Worm (Caenorhabditis elegans) whole organism, L4 larva: ENCODE results near the gene T27E9.2.

Source experiments
- D1046.2 ChIP-seq: fragments of 200-800 bp; sonication (Bioruptor generic); IDR thresholded peaks from 2 replicates; pipeline ENCODE4 v1.3.6; 2022; ENCODE audit warnings: missing genetic modification characterization, missing compliant biosample characterization
- F26F4.8 ChIP-seq: fragments of 200-800 bp; sonication (Bioruptor generic); conservative IDR thresholded peaks from 2 replicates; pipeline ENCODE4 v1.3.6; 2022; ENCODE audit warnings: missing genetic modification characterization, missing compliant biosample characterization
- F44E2.7 ChIP-seq: fragments of 200-800 bp; sonication (Bioruptor generic); IDR thresholded peaks from 2 replicates; pipeline ENCODE4 v2.1.2; 2022; ENCODE audit warnings: missing genetic modification characterization, missing compliant biosample characterization
- F49E8.2 ChIP-seq: sonication (generic microtip); optimal IDR thresholded peaks from 2 replicates; lab custom pipeline; 2016; ENCODE audit warnings: missing compliant biosample characterization, mild to moderate bottlenecking, missing genetic modification characterization, borderline replicate concordance
- R02D3.7 ChIP-seq: fragments of 150-350 bp; sonication (generic microtip); optimal IDR thresholded peaks from 3 replicates; lab custom pipeline; 2014; ENCODE audit warnings: missing biosample characterization, missing genetic modification characterization
- T20F7.1 ChIP-seq: fragments of 200-800 bp; sonication (Bioruptor generic); optimal IDR thresholded peaks from 2 replicates; lab custom pipeline; 2018; ENCODE audit warnings: mild to moderate bottlenecking, missing genetic modification characterization, missing compliant biosample characterization
- T26A8.4 ChIP-seq: fragments of 200-800 bp; sonication (Bioruptor generic); IDR thresholded peaks from 2 replicates; pipeline ENCODE4 v1.3.6; 2022; ENCODE audit warnings: missing genetic modification characterization, missing compliant biosample characterization
- Y105C5A.15 ChIP-seq: fragments of 200-800 bp; sonication (Bioruptor generic); IDR thresholded peaks from 2 replicates; pipeline ENCODE4 v1.3.6; 2022; ENCODE audit warnings: missing genetic modification characterization, missing compliant biosample characterization
- Y5F2A.4 ChIP-seq: fragments of 200-800 bp; sonication (Bioruptor generic); optimal IDR thresholded peaks from 2 replicates; lab custom pipeline; 2018; ENCODE audit warnings: mild to moderate bottlenecking, missing genetic modification characterization, missing compliant biosample characterization
- Y75B8A.6 ChIP-seq: fragments of 200-800 bp; sonication (Bioruptor generic); IDR thresholded peaks from 2 replicates; pipeline ENCODE4 v1.3.6; 2022; ENCODE audit warnings: missing genetic modification reagents, missing genetic modification characterization, missing compliant biosample characterization
- ama-1 ChIP-seq: fragments of 150-350 bp; optimal IDR thresholded peaks from 2 replicates; lab custom pipeline; 2014; ENCODE audit warnings: inconsistent platforms, mixed read lengths
- ceh-20 ChIP-seq: fragments of 200-800 bp; sonication (Bioruptor generic); IDR thresholded peaks from 2 replicates; pipeline ENCODE4 v1.3.6; 2022; ENCODE audit warnings: missing genetic modification reagents, missing genetic modification characterization, missing compliant biosample characterization
- ceh-32 ChIP-seq: sonication (generic microtip); optimal IDR thresholded peaks from 2 replicates; lab custom pipeline; 2016; ENCODE audit warnings: mild to moderate bottlenecking, missing genetic modification characterization, missing compliant biosample characterization; ENCODE audit not compliant: poor library complexity
- ceh-44 ChIP-seq: fragments of 200-800 bp; sonication (Bioruptor generic); IDR thresholded peaks from 2 replicates; pipeline ENCODE4 v1.3.6; 2022; ENCODE audit warnings: missing genetic modification reagents, missing genetic modification characterization, missing compliant biosample characterization
- ceh-82 ChIP-seq: sonication (generic microtip); optimal IDR thresholded peaks from 2 replicates; lab custom pipeline; 2017; ENCODE audit warnings: missing biosample characterization, missing genetic modification characterization
- ces-1 ChIP-seq: fragments of 150-350 bp; sonication (generic microtip); optimal IDR thresholded peaks from 4 replicates; lab custom pipeline; 2014; ENCODE audit warnings: missing biosample characterization, missing genetic modification reagents, missing genetic modification characterization
- daf-19 ChIP-seq: fragments of 200-800 bp; sonication (Bioruptor generic); conservative IDR thresholded peaks from 2 replicates; pipeline ENCODE4 v1.3.6; 2022; ENCODE audit warnings: missing genetic modification characterization, missing compliant biosample characterization
- dmd-6 ChIP-seq: fragments of 200-800 bp; sonication (Bioruptor generic); IDR thresholded peaks from 2 replicates; pipeline ENCODE4 v1.3.6; 2022; ENCODE audit warnings: missing genetic modification reagents, missing genetic modification characterization, missing compliant biosample characterization
- dmd-8 ChIP-seq: fragments of 200-800 bp; sonication (Bioruptor generic); IDR thresholded peaks from 2 replicates; pipeline ENCODE4 v1.3.6; 2022; ENCODE audit warnings: missing genetic modification characterization, missing compliant biosample characterization
- dve-1 ChIP-seq: sonication (generic microtip); optimal IDR thresholded peaks from 2 replicates; lab custom pipeline; 2017; ENCODE audit warnings: antibody characterized with exemption, mild to moderate bottlenecking, missing genetic modification characterization, missing compliant biosample characterization; ENCODE audit not compliant: insufficient read depth
- fkh-10 ChIP-seq: fragments of 150-350 bp; optimal IDR thresholded peaks from 2 replicates; lab custom pipeline; 2014; ENCODE audit warnings: missing biosample characterization, missing genetic modification reagents, missing genetic modification characterization
- fos-1 ChIP-seq: fragments of 150-350 bp; optimal IDR thresholded peaks from 2 replicates; lab custom pipeline; 2014; ENCODE audit warnings: missing biosample characterization, missing genetic modification characterization
- gei-8 ChIP-seq: fragments of 200-800 bp; sonication (Bioruptor generic); optimal IDR thresholded peaks from 2 replicates; lab custom pipeline; 2018; ENCODE audit warnings: mild to moderate bottlenecking, missing genetic modification characterization, missing compliant biosample characterization
- hif-1 ChIP-seq, 2 experiments: sonication (generic microtip); optimal IDR thresholded peaks; 2 replicates each; lab custom pipeline; 2016 to 2017; ENCODE audit warnings: missing compliant biosample characterization in 2 of 2, missing genetic modification characterization in 2 of 2, missing genetic modification reagents in 2 of 2, missing genotype in 2 of 2, mild to moderate bottlenecking in 1 of 2
- hlh-11 ChIP-seq: fragments of 200-800 bp; sonication (Bioruptor generic); optimal IDR thresholded peaks from 2 replicates; lab custom pipeline; 2018; ENCODE audit warnings: mild to moderate bottlenecking, missing genetic modification characterization, missing compliant biosample characterization
- lim-7 ChIP-seq: fragments of 200-800 bp; sonication (Bioruptor generic); IDR thresholded peaks from 2 replicates; pipeline ENCODE4 v1.3.6; 2022; ENCODE audit warnings: missing genetic modification characterization, missing compliant biosample characterization
- lin-13 ChIP-seq: fragments of 150-350 bp; optimal IDR thresholded peaks from 2 replicates; lab custom pipeline; 2014; ENCODE audit warnings: missing biosample characterization, missing genetic modification reagents, missing genetic modification characterization
- lin-29 ChIP-seq: fragments of 200-800 bp; sonication (Bioruptor generic); IDR thresholded peaks from 2 replicates; pipeline ENCODE4 v1.3.6; 2022; ENCODE audit warnings: missing genetic modification reagents, missing genetic modification characterization, missing compliant biosample characterization
- lin-38 ChIP-seq: fragments of 200-800 bp; sonication (Bioruptor generic); IDR thresholded peaks from 2 replicates; pipeline ENCODE4 v1.3.6; 2022; ENCODE audit warnings: missing genetic modification reagents, missing genetic modification characterization, missing compliant biosample characterization
- lin-39 ChIP-seq: fragments of 150-350 bp; optimal IDR thresholded peaks from 2 replicates; lab custom pipeline; 2014; ENCODE audit warnings: missing biosample characterization, missing genetic modification reagents, missing genetic modification characterization
- madf-5 ChIP-seq, 2 experiments: fragments of 200-800 bp; sonication (Bioruptor generic); IDR thresholded peaks; 2 replicates each; pipeline ENCODE4 v1.3.6; 2022; ENCODE audit warnings: missing compliant biosample characterization in 2 of 2, missing genetic modification characterization in 2 of 2
- mdl-1 ChIP-seq, 2 experiments: fragments of 150-350 bp in 1 of 2; sonication (generic microtip) in 1 of 2; optimal IDR thresholded peaks; 2 replicates each; lab custom pipeline; 2014 to 2017; ENCODE audit warnings: missing biosample characterization in 2 of 2, missing genetic modification characterization in 2 of 2
- mep-1 ChIP-seq: fragments of 150-350 bp; sonication (generic microtip); optimal IDR thresholded peaks from 3 replicates; lab custom pipeline; 2014; ENCODE audit warnings: missing biosample characterization, missing genetic modification characterization
- mxl-3 ChIP-seq: fragments of 200-800 bp; sonication (Bioruptor generic); optimal IDR thresholded peaks from 2 replicates; lab custom pipeline; 2018; ENCODE audit warnings: mild to moderate bottlenecking, missing genetic modification characterization, missing compliant biosample characterization
- nhr-10 ChIP-seq: fragments of 150-350 bp; optimal IDR thresholded peaks from 2 replicates; lab custom pipeline; 2014; ENCODE audit warnings: missing biosample characterization, missing genetic modification characterization
- nhr-102 ChIP-seq: sonication (generic microtip); optimal IDR thresholded peaks from 2 replicates; lab custom pipeline; 2016; ENCODE audit warnings: mild to moderate bottlenecking, missing genetic modification characterization, moderate library complexity, missing compliant biosample characterization
- nhr-28 ChIP-seq: fragments of 150-350 bp; optimal IDR thresholded peaks from 2 replicates; lab custom pipeline; 2014; ENCODE audit warnings: missing biosample characterization, missing genetic modification characterization
- nhr-41 ChIP-seq: fragments of 200-800 bp; sonication (Bioruptor generic); IDR thresholded peaks from 2 replicates; pipeline ENCODE4 v1.3.6; 2022; ENCODE audit warnings: missing genetic modification reagents, missing genetic modification characterization, missing compliant biosample characterization
- nhr-6 ChIP-seq: fragments of 150-350 bp; optimal IDR thresholded peaks from 2 replicates; lab custom pipeline; 2014; ENCODE audit warnings: missing biosample characterization, missing genetic modification characterization
- pha-4 ChIP-seq, 2 experiments: fragments of 150-350 bp in 1 of 2; fragments of 200-800 bp in 1 of 2; sonication (Bioruptor generic) in 1 of 2; IDR thresholded peaks in 1 of 2; optimal IDR thresholded peaks in 1 of 2; 2 replicates each; pipeline versions ENCODE4 v1.3.6 to Lab custom; 2014 to 2022; ENCODE audit warnings: missing genetic modification characterization in 2 of 2, missing genetic modification reagents in 2 of 2, missing biosample characterization in 1 of 2, missing compliant biosample characterization in 1 of 2
- saeg-2 ChIP-seq: fragments of 200-800 bp; sonication (Bioruptor generic); IDR thresholded peaks from 2 replicates; pipeline ENCODE4 v1.3.6; 2022; ENCODE audit warnings: missing genetic modification reagents, missing genetic modification characterization, missing compliant biosample characterization
- sdz-12 ChIP-seq: fragments of 200-800 bp; sonication (Bioruptor generic); optimal IDR thresholded peaks from 2 replicates; lab custom pipeline; 2018; ENCODE audit warnings: mild to moderate bottlenecking, missing genetic modification characterization, missing compliant biosample characterization
- skn-1 ChIP-seq: fragments of 150-350 bp; optimal IDR thresholded peaks from 2 replicates; lab custom pipeline; 2014; ENCODE audit warnings: missing biosample characterization, missing genetic modification characterization
- snpc-1.2 ChIP-seq: fragments of 200-800 bp; sonication (Bioruptor generic); IDR thresholded peaks from 2 replicates; pipeline ENCODE4 v1.3.6; 2022; ENCODE audit warnings: missing genetic modification reagents, missing genetic modification characterization, missing compliant biosample characterization
- tag-97 ChIP-seq: fragments of 200-800 bp; sonication (Bioruptor generic); IDR thresholded peaks from 2 replicates; pipeline ENCODE4 v1.3.6; 2022; ENCODE audit warnings: missing genetic modification characterization, missing compliant biosample characterization
- zag-1 ChIP-seq: fragments of 150-350 bp; optimal IDR thresholded peaks from 2 replicates; lab custom pipeline; 2014; ENCODE audit warnings: missing biosample characterization, missing genetic modification characterization
- zip-2 ChIP-seq: fragments of 150-350 bp; optimal IDR thresholded peaks from 2 replicates; lab custom pipeline; 2014; ENCODE audit warnings: missing biosample characterization, missing genetic modification characterization
- ztf-11 ChIP-seq: fragments of 150-350 bp; optimal IDR thresholded peaks from 2 replicates; lab custom pipeline; 2014; ENCODE audit warnings: missing biosample characterization, missing genetic modification characterization

The T27E9.2 gene

ce11 chrIII:13464493-13465362 lies 2.3 kb upstream of the T27E9.2 start, which contains the start of gene kel-3 (continued):
- TF ChIP-seq lin-39 (tag; lab: Kevin White, UChicago) = peak; percentile 58
- TF ChIP-seq ceh-20 (GFP tag; lab: Robert Waterston, UW) = peak; percentile 19
- TF ChIP-seq madf-5 (GFP tag; IDR thresholded peaks at IDR 0.05; lab: Robert Waterston, UW) = peak in 1 of 2 experiments; percentile 81; a peak in 2 of 4 replicates
- TF ChIP-seq F26F4.8 = peak; percentile 12; the same call in 1 of the 2 replicates
- TF ChIP-seq lin-29 = no peak; the same call in 1 of the 2 replicates
- no peak for TF ChIP-seq ztf-11 (tag; lab: Kevin White, UChicago)
- no peak for TF ChIP-seq F44E2.7
- peak; percentile 91 for TF ChIP-seq nhr-28 (tag; lab: Kevin White, UChicago)
- peak; percentile 24 to 47 for TF ChIP-seq mdl-1 (tag; optimal IDR thresholded peaks at IDR 0.05; lab: Kevin White, UChicago)
- TF ChIP-seq Y75B8A.6 = peak; percentile 70; the same call in 1 of the 2 replicates
- no peak for TF ChIP-seq ceh-82
- no peak for TF ChIP-seq R02D3.7 (tag; lab: Kevin White, UChicago)
- no peak for TF ChIP-seq ces-1 (GFP tag; lab: Kevin White, UChicago)
- peak; percentile 90 for TF ChIP-seq nhr-102
- TF ChIP-seq skn-1 (tag; lab: Kevin White, UChicago) = no peak
- peak in 1 of 2 experiments; percentile 47 for TF ChIP-seq hif-1 (tag; optimal IDR thresholded peaks at IDR 0.05; lab: Kevin White, UChicago)
- peak; percentile 65 for TF ChIP-seq T20F7.1 (GFP tag; lab: Kevin White, UChicago)
- TF ChIP-seq nhr-10 (tag; lab: Kevin White, UChicago) = peak; percentile 69
- peak; percentile 97 for TF ChIP-seq sdz-12 (GFP tag; lab: Kevin White, UChicago)
- TF ChIP-seq snpc-1.2 (GFP tag; lab: Robert Waterston, UW) = peak; percentile 72
- peak; percentile 58 for TF ChIP-seq zip-2 (tag; lab: Kevin White, UChicago)
- TF ChIP-seq ceh-32 (tag; lab: Kevin White, UChicago) = no peak
- peak; percentile 6; the same call in 1 of the 2 replicates for TF ChIP-seq ceh-44 (GFP tag; lab: Robert Waterston, UW)
- TF ChIP-seq dve-1 = peak; percentile 98
- peak; percentile 78 for TF ChIP-seq Y5F2A.4 (GFP tag; lab: Kevin White, UChicago)
- peak; percentile 88 for TF ChIP-seq mep-1
- TF ChIP-seq nhr-41 = no peak; the same call in 1 of the 2 replicates
- TF ChIP-seq ama-1 (lab: Kevin White, UChicago) = peak; percentile 99
- no peak for TF ChIP-seq zag-1 (tag; lab: Kevin White, UChicago)
- peak; percentile 85 for TF ChIP-seq nhr-6 (tag; lab: Kevin White, UChicago)
- peak; percentile 92 for TF ChIP-seq F49E8.2 (tag; lab: Kevin White, UChicago)
- peak; percentile 41 for TF ChIP-seq fos-1 (tag; lab: Kevin White, UChicago)
- TF ChIP-seq fkh-10 (GFP tag; lab: Kevin White, UChicago) = no peak
- peak; percentile 83 for TF ChIP-seq Y105C5A.15 (GFP tag; lab: Robert Waterston, UW)
- TF ChIP-seq D1046.2 (GFP tag; lab: Robert Waterston, UW) = peak; percentile 67; the same call in 1 of the 2 replicates
- TF ChIP-seq lin-13 (GFP tag; lab: Kevin White, UChicago) = peak; percentile 82
- peak; percentile 93 for TF ChIP-seq T26A8.4 (GFP tag; lab: Robert Waterston, UW)
- peak; percentile 62; the same call in 1 of the 2 replicates for TF ChIP-seq saeg-2 (GFP tag; lab: Robert Waterston, UW)
- peak; percentile 88 for TF ChIP-seq gei-8 (GFP tag; lab: Kevin White, UChicago)
- no peak; the same call in none of the 2 replicates for TF ChIP-seq lim-7 (GFP tag; lab: Robert Waterston, UW)
- peak; percentile 88 for TF ChIP-seq dmd-6
- TF ChIP-seq mxl-3 (GFP tag; lab: Kevin White, UChicago) = no peak
- TF ChIP-seq hlh-11 (tag; lab: Kevin White, UChicago) = peak; percentile 98
- TF ChIP-seq daf-19 (GFP tag; lab: Robert Waterston, UW) = no peak; the same call in 1 of the 2 replicates
- TF ChIP-seq pha-4 (GFP tag; IDR thresholded peaks at IDR 0.05; lab: Robert Waterston, UW) = peak; percentile 77; the same call in 1 of the 2 replicates
- TF ChIP-seq pha-4 (tag; optimal IDR thresholded peaks at IDR 0.05; lab: Kevin White, UChicago) = peak; percentile 18
- no peak for TF ChIP-seq tag-97
- peak; percentile 78; the same call in 1 of the 2 replicates for TF ChIP-seq dmd-8 (GFP tag; lab: Robert Waterston, UW)
- peak; percentile 80 for TF ChIP-seq lin-38 (GFP tag; lab: Robert Waterston, UW)
